Fruit fly (Drosophila melanogaster) whole organism, embryonic: ENCODE results near the gene CG7295.

Experiments
- Antp ChIP-seq: fragments of 200-800 bp; sonication (Bioruptor generic); optimal IDR thresholded peaks from 3 replicates; lab custom pipeline; 2016; ENCODE audit warnings: missing biosample characterization, missing genetic modification characterization
- CG10321 ChIP-seq: fragments of 200-800 bp; sonication (Bioruptor generic); IDR thresholded peaks from 2 replicates; pipeline ENCODE4 v1.3.6; 2022; ENCODE audit warnings: missing biosample characterization, missing genetic modification characterization
- CG11398 ChIP-seq: fragments of 200-800 bp; sonication (Bioruptor generic); optimal IDR thresholded peaks from 2 replicates; lab custom pipeline; 2016; ENCODE audit warnings: missing biosample characterization, missing genetic modification characterization
- CG11560 ChIP-seq: fragments of 200-800 bp; sonication (Bioruptor generic); IDR thresholded peaks from 3 replicates; pipeline ENCODE4 v1.3.6; 2022; ENCODE audit warnings: missing biosample characterization, missing genetic modification characterization
- CG11723 ChIP-seq: fragments of 200-800 bp; sonication (Bioruptor generic); optimal IDR thresholded peaks from 2 replicates; lab custom pipeline; 2017; ENCODE audit warnings: missing biosample characterization, mild to moderate bottlenecking, missing genetic modification characterization
- CG1233 ChIP-seq: fragments of 200-800 bp; sonication (Bioruptor generic); optimal IDR thresholded peaks from 4 replicates; lab custom pipeline; 2018; ENCODE audit warnings: missing biosample characterization, mild to moderate bottlenecking, missing genetic modification characterization
- CG12744 ChIP-seq: fragments of 200-800 bp; sonication (Bioruptor generic); optimal IDR thresholded peaks from 2 replicates; lab custom pipeline; 2016; ENCODE audit warnings: missing biosample characterization, missing genetic modification characterization
- CG15011 ChIP-seq: fragments of 200-800 bp; sonication (Bioruptor generic); optimal IDR thresholded peaks from 3 replicates; lab custom pipeline; 2018; ENCODE audit warnings: missing biosample characterization, mild to moderate bottlenecking, missing genetic modification characterization
- CG15514 ChIP-seq: fragments of 200-800 bp; sonication (Bioruptor generic); optimal IDR thresholded peaks from 3 replicates; lab custom pipeline; 2017; ENCODE audit warnings: missing biosample characterization, missing genetic modification characterization, mild to moderate bottlenecking, moderate library complexity, missing genetic modification reagents
- CG16863 ChIP-seq: fragments of 200-800 bp; sonication (Bioruptor generic); optimal IDR thresholded peaks from 3 replicates; lab custom pipeline; 2016; ENCODE audit warnings: missing biosample characterization, missing genetic modification characterization
- CG17186 ChIP-seq: fragments of 200-800 bp; sonication (Bioruptor generic); optimal IDR thresholded peaks from 3 replicates; lab custom pipeline; 2017; ENCODE audit warnings: missing biosample characterization, missing genetic modification reagents, missing genetic modification characterization
- CG17385 ChIP-seq: fragments of 200-800 bp; sonication (Bioruptor generic); optimal IDR thresholded peaks from 3 replicates; lab custom pipeline; 2018; ENCODE audit warnings: missing biosample characterization, mild to moderate bottlenecking, missing genetic modification characterization
- CG18619 ChIP-seq: fragments of 200-800 bp; sonication (Bioruptor generic); optimal IDR thresholded peaks from 3 replicates; lab custom pipeline; 2017; ENCODE audit warnings: missing biosample characterization, mild to moderate bottlenecking, missing genetic modification characterization
- CG2129 ChIP-seq: fragments of 200-800 bp; sonication (Bioruptor generic); IDR thresholded peaks from 2 replicates; pipeline ENCODE4 v1.3.6; 2022; ENCODE audit warnings: missing biosample characterization, missing genetic modification characterization; ENCODE audit not compliant: partially characterized antibody
- CG2889 ChIP-seq: fragments of 200-800 bp; sonication (Bioruptor generic); IDR thresholded peaks from 3 replicates; pipeline ENCODE4 v1.3.6; 2022; ENCODE audit warnings: missing biosample characterization, missing genetic modification characterization
- CG3163 ChIP-seq: fragments of 200-800 bp; sonication (Bioruptor generic); optimal IDR thresholded peaks from 3 replicates; lab custom pipeline; 2016; ENCODE audit warnings: missing biosample characterization, missing genetic modification characterization
- CG33557 ChIP-seq: fragments of 200-800 bp; sonication (Bioruptor generic); optimal IDR thresholded peaks from 2 replicates; lab custom pipeline; 2019; ENCODE audit warnings: missing biosample characterization, mild to moderate bottlenecking, missing genetic modification characterization, moderate library complexity
- CG4617 ChIP-seq: fragments of 200-800 bp; sonication (Bioruptor generic); optimal IDR thresholded peaks from 3 replicates; lab custom pipeline; 2016; ENCODE audit warnings: missing biosample characterization, missing genetic modification characterization, borderline replicate concordance
- CG5245 ChIP-seq: fragments of 200-800 bp; sonication (Bioruptor generic); optimal IDR thresholded peaks from 3 replicates; lab custom pipeline; 2016; ENCODE audit warnings: missing biosample characterization, missing genetic modification characterization
- CG6254 ChIP-seq: fragments of 200-800 bp; sonication (Bioruptor generic); optimal IDR thresholded peaks from 3 replicates; lab custom pipeline; 2017; ENCODE audit warnings: mild to moderate bottlenecking, missing biosample characterization, missing genetic modification reagents, missing genetic modification characterization
- CG7357 ChIP-seq: fragments of 200-800 bp; sonication (Bioruptor generic); IDR thresholded peaks from 3 replicates; pipeline ENCODE4 v1.3.6; 2022; ENCODE audit warnings: missing biosample characterization, missing genetic modification characterization
- CG7963 ChIP-seq: fragments of 200-800 bp; sonication (Bioruptor generic); IDR thresholded peaks from 3 replicates; pipeline ENCODE4 v1.3.6; 2022; ENCODE audit warnings: missing biosample characterization, missing genetic modification characterization; ENCODE audit not compliant: partially characterized antibody
- Dref ChIP-seq: fragments of 200-800 bp; sonication (Bioruptor generic); IDR thresholded peaks from 2 replicates; pipeline ENCODE4 v1.3.6; 2022; ENCODE audit warnings: missing biosample characterization, missing genetic modification characterization
- Ets97D ChIP-seq: fragments of 200-800 bp; sonication (Bioruptor generic); optimal IDR thresholded peaks from 3 replicates; lab custom pipeline; 2016; ENCODE audit warnings: missing biosample characterization, missing genetic modification characterization
- GATAe ChIP-seq: fragments of 200-800 bp; sonication (Bioruptor generic); conservative IDR thresholded peaks from 2 replicates; pipeline ENCODE4 v1.3.6; 2022; ENCODE audit warnings: missing biosample characterization, missing genetic modification characterization
- H15 ChIP-seq: fragments of 200-800 bp; sonication (Bioruptor generic); IDR thresholded peaks from 3 replicates; pipeline ENCODE4 v1.3.6; 2022; ENCODE audit warnings: missing biosample characterization, missing genetic modification characterization
- Lhr ChIP-seq: fragments of 200-800 bp; sonication (Bioruptor generic); optimal IDR thresholded peaks from 3 replicates; lab custom pipeline; 2017; ENCODE audit warnings: mild to moderate bottlenecking, missing biosample characterization, missing genetic modification reagents, missing genetic modification characterization
- Mad ChIP-seq: fragments of 200-800 bp; sonication (Bioruptor generic); optimal IDR thresholded peaks from 2 replicates; lab custom pipeline; 2016; ENCODE audit warnings: missing biosample characterization, missing genetic modification characterization
- NC2β ChIP-seq: fragments of 200-800 bp; sonication (Bioruptor generic); optimal IDR thresholded peaks from 2 replicates; lab custom pipeline; 2016; ENCODE audit warnings: missing biosample characterization, missing genetic modification characterization
- NK7.1 ChIP-seq: fragments of 200-800 bp; sonication (Bioruptor generic); optimal IDR thresholded peaks from 3 replicates; lab custom pipeline; 2016; ENCODE audit warnings: missing biosample characterization, missing genetic modification characterization
- Nf-YB ChIP-seq: fragments of 200-800 bp; sonication (Bioruptor generic); optimal IDR thresholded peaks from 3 replicates; lab custom pipeline; 2019; ENCODE audit warnings: missing biosample characterization, mild to moderate bottlenecking, missing genetic modification characterization, moderate library complexity
- Nf-YC ChIP-seq: fragments of 200-800 bp; optimal IDR thresholded peaks from 3 replicates; lab custom pipeline; 2019; ENCODE audit warnings: missing biosample characterization, mild to moderate bottlenecking, missing genetic modification characterization, moderate library complexity
- NfI ChIP-seq: fragments of 200-800 bp; sonication (Bioruptor generic); optimal IDR thresholded peaks from 3 replicates; lab custom pipeline; 2018; ENCODE audit warnings: missing biosample characterization, mild to moderate bottlenecking, missing genetic modification characterization, moderate library complexity
- Ssrp ChIP-seq: fragments of 200-800 bp; sonication (Bioruptor generic); optimal IDR thresholded peaks from 2 replicates; lab custom pipeline; 2018; ENCODE audit warnings: missing biosample characterization, mild to moderate bottlenecking, missing genetic modification characterization, moderate library complexity
- Tbp ChIP-seq: fragments of >200 bp; optimal IDR thresholded peaks from 2 replicates; lab custom pipeline; 2018; ENCODE audit warnings: missing biosample characterization, missing genetic modification characterization
- crp ChIP-seq, 2 experiments: fragments of 200-800 bp; sonication (Bioruptor generic); optimal IDR thresholded peaks; 2 replicates in 1 of 2; 3 replicates in 1 of 2; lab custom pipeline; 2017; ENCODE audit warnings: missing biosample characterization in 2 of 2, missing genetic modification characterization in 2 of 2, mild to moderate bottlenecking in 1 of 2, moderate library complexity in 1 of 2
- dati ChIP-seq: fragments of 200-800 bp; sonication (Bioruptor generic); IDR thresholded peaks from 2 replicates; pipeline ENCODE4 v1.3.6; 2022; ENCODE audit warnings: missing biosample characterization, missing genetic modification characterization
- dm ChIP-seq: fragments of 200-800 bp; sonication (Bioruptor generic); optimal IDR thresholded peaks from 3 replicates; lab custom pipeline; 2016; ENCODE audit warnings: missing biosample characterization, missing genetic modification characterization
- dmrt11E ChIP-seq: fragments of 200-800 bp; sonication (Bioruptor generic); optimal IDR thresholded peaks from 3 replicates; lab custom pipeline; 2018; ENCODE audit warnings: missing biosample characterization, mild to moderate bottlenecking, missing genetic modification characterization, moderate library complexity
- ems ChIP-seq: fragments of 200-800 bp; sonication (Bioruptor generic); optimal IDR thresholded peaks from 3 replicates; lab custom pipeline; 2016; ENCODE audit warnings: missing biosample characterization, missing genetic modification characterization
- gsb-n ChIP-seq: fragments of 200-800 bp; sonication (Bioruptor generic); optimal IDR thresholded peaks from 3 replicates; lab custom pipeline; 2018; ENCODE audit warnings: missing biosample characterization, mild to moderate bottlenecking, missing genetic modification characterization
- ind ChIP-seq: fragments of 200-800 bp; sonication (Bioruptor generic); optimal IDR thresholded peaks from 3 replicates; lab custom pipeline; 2016; ENCODE audit warnings: missing biosample characterization, missing genetic modification characterization
- jumu ChIP-seq: fragments of 200-800 bp; sonication (Bioruptor generic); optimal IDR thresholded peaks from 3 replicates; lab custom pipeline; 2016; ENCODE audit warnings: missing biosample characterization, missing genetic modification characterization
- kni ChIP-seq: fragments of 200-800 bp; sonication (Bioruptor generic); optimal IDR thresholded peaks from 3 replicates; lab custom pipeline; 2017; ENCODE audit warnings: mild to moderate bottlenecking, missing biosample characterization, missing genetic modification reagents, missing genetic modification characterization
- nerfin-1 ChIP-seq: fragments of 200-800 bp; sonication (Bioruptor generic); optimal IDR thresholded peaks from 3 replicates; lab custom pipeline; 2019; ENCODE audit warnings: missing biosample characterization, mild to moderate bottlenecking, missing genetic modification characterization, moderate library complexity
- pan ChIP-seq, 4 experiments: fragments of >200 bp in 3 of 4; fragments of 200-800 bp in 1 of 4; sonication (Bioruptor generic) in 1 of 4; optimal IDR thresholded peaks in 3 of 4; IDR thresholded peaks in 1 of 4; 2 replicates each; pipeline versions ENCODE4 v1.3.6 to Lab custom; 2017 to 2022; ENCODE audit warnings: missing biosample characterization in 2 of 4, missing genetic modification characterization in 2 of 4, mixed read lengths in 1 of 4
- pzg ChIP-seq: fragments of 200-800 bp; sonication (Bioruptor generic); optimal IDR thresholded peaks from 3 replicates; lab custom pipeline; 2018; ENCODE audit warnings: missing biosample characterization, mild to moderate bottlenecking, missing genetic modification characterization, moderate library complexity
- ranshi ChIP-seq: fragments of 200-800 bp; sonication (Bioruptor generic); IDR thresholded peaks from 2 replicates; pipeline ENCODE4 v1.3.6; 2022; ENCODE audit warnings: missing biosample characterization, missing genetic modification characterization
- zfh1 ChIP-seq: fragments of 200-800 bp; sonication (Bioruptor generic); IDR thresholded peaks from 3 replicates; pipeline ENCODE4 v1.3.6; 2022; ENCODE audit warnings: missing biosample characterization, missing genetic modification characterization

CG7295 gene

dm6 chr2L:1884409-1885082 lies 14.9 kb downstream of the CG7295 start, which contains the start of gene Wdr62 (continued):
- peak; percentile 45 for TF ChIP-seq CG1233 (GFP tag; lab: Kevin White, UChicago)
- no peak for TF ChIP-seq CG2129 (GFP tag; lab: Robert Waterston, UW)
- peak; percentile 33 for TF ChIP-seq ems (GFP tag; lab: Kevin White, UChicago)
- TF ChIP-seq jumu (GFP tag; lab: Kevin White, UChicago): peak; percentile 35
- TF ChIP-seq CG33557 (GFP tag; lab: Kevin White, UChicago): peak; percentile 32
- peak; percentile 98 for TF ChIP-seq Lhr (GFP tag; lab: Kevin White, UChicago)
- no peak for TF ChIP-seq nerfin-1 (tag; lab: Kevin White, UChicago)
- no peak for TF ChIP-seq dmrt11E
- no peak for TF ChIP-seq CG12744 (GFP tag; lab: Kevin White, UChicago)
- no peak for TF ChIP-seq H15 (GFP tag; lab: Robert Waterston, UW)
- TF ChIP-seq CG17385 (GFP tag; lab: Kevin White, UChicago): peak; percentile 90
- TF ChIP-seq dm (GFP tag; lab: Kevin White, UChicago): peak; percentile 50
- TF ChIP-seq gsb-n (tag; lab: Kevin White, UChicago): peak; percentile 39
- TF ChIP-seq CG16863 (GFP tag; lab: Kevin White, UChicago): peak; percentile 45
- no peak for TF ChIP-seq CG6254
- no peak for TF ChIP-seq CG10321 (GFP tag; lab: Robert Waterston, UW)
- peak; percentile 54 for TF ChIP-seq Nf-YC (tag; lab: Kevin White, UChicago)
- peak; percentile 34 for TF ChIP-seq NfI (GFP tag; lab: Kevin White, UChicago)
- TF ChIP-seq Ets97D (GFP tag; lab: Kevin White, UChicago): peak; percentile 91
- peak; percentile 51 for TF ChIP-seq Nf-YB (GFP tag; lab: Kevin White, UChicago)
- TF ChIP-seq NC2β: peak; percentile 53
- peak; percentile 54 for TF ChIP-seq Mad (GFP tag; lab: Kevin White, UChicago)
- TF ChIP-seq CG11398 (GFP tag; lab: Kevin White, UChicago): peak; percentile 26
- TF ChIP-seq CG15514 (GFP tag; lab: Kevin White, UChicago): peak; percentile 82
- TF ChIP-seq kni (GFP tag; lab: Kevin White, UChicago): peak; percentile 46
- peak; percentile 45; the same call in 1 of the 2 replicates for TF ChIP-seq ranshi (GFP tag; lab: Robert Waterston, UW)
- no peak for TF ChIP-seq Tbp (GFP tag; lab: Kevin White, UChicago)
- TF ChIP-seq CG11723: peak; percentile 57
- no peak for TF ChIP-seq CG5245 (GFP tag; lab: Kevin White, UChicago)
- no peak for TF ChIP-seq CG2889 (GFP tag; lab: Robert Waterston, UW)
- TF ChIP-seq GATAe (GFP tag; lab: Robert Waterston, UW): peak; percentile 72
- TF ChIP-seq Antp (GFP tag; lab: Kevin White, UChicago): peak; percentile 58
- TF ChIP-seq CG18619 (GFP tag; lab: Kevin White, UChicago): no peak
- TF ChIP-seq CG7357: no peak
- TF ChIP-seq CG17186: peak; percentile 42
- TF ChIP-seq CG4617 (GFP tag; lab: Kevin White, UChicago): peak; percentile 15
- peak; percentile 42; the same call in 1 of the 3 replicates for TF ChIP-seq zfh1 (GFP tag; lab: Robert Waterston, UW)
- no peak for TF ChIP-seq NK7.1
- peak; percentile 50 for TF ChIP-seq CG3163 (GFP tag; lab: Kevin White, UChicago)
- TF ChIP-seq ind: peak; percentile 13
- TF ChIP-seq pzg (GFP tag; lab: Kevin White, UChicago): peak; percentile 99
- peak; percentile 93 for TF ChIP-seq Dref (GFP tag; lab: Robert Waterston, UW)
- no peak for TF ChIP-seq Ssrp
- no peak for TF ChIP-seq pan (optimal IDR thresholded peaks at IDR 0.05; lab: Kevin White, UChicago)
- peak in 1 of 2 experiments; percentile 39 for TF ChIP-seq pan (GFP tag; optimal IDR thresholded peaks at IDR 0.05 in 1 of 2, IDR thresholded peaks at IDR 0.05 in 1 of 2)
- TF ChIP-seq CG11560: no peak; the same call in 2 of the 3 replicates
- no peak for TF ChIP-seq crp (GFP tag; optimal IDR thresholded peaks at IDR 0.05; lab: Kevin White, UChicago)
- TF ChIP-seq CG15011 (GFP tag; lab: Kevin White, UChicago): peak; percentile 1
- peak; percentile 61; the same call in 1 of the 3 replicates for TF ChIP-seq CG7963
- TF ChIP-seq dati: no peak
